Worm (Caenorhabditis elegans) whole organism, young adult: ENCODE data around the gene fbxa-35.
"Not testable (repeated sequence)": the region's sequence is repeated elsewhere in the genome, so short reads cannot be mapped to it uniquely, and the experiment has no call there.

Experiments used
- B0261.1 ChIP-seq: sonication (generic microtip); optimal IDR thresholded peaks from 2 replicates; lab custom pipeline; 2016; ENCODE audit warnings: mild to moderate bottlenecking, missing genetic modification characterization, moderate library complexity, missing compliant biosample characterization
- F10E7.11 ChIP-seq: sonication (generic microtip); optimal IDR thresholded peaks from 2 replicates; lab custom pipeline; 2017; ENCODE audit warnings: mild to moderate bottlenecking, missing genetic modification characterization, moderate library complexity, missing compliant biosample characterization
- F37B4.10 ChIP-seq: fragments of 200-800 bp; sonication (Bioruptor generic); IDR thresholded peaks from 2 replicates; pipeline ENCODE4 v1.3.6; 2022; ENCODE audit warnings: missing genetic modification characterization, missing compliant biosample characterization
- F49E8.2 ChIP-seq: sonication (generic microtip); optimal IDR thresholded peaks from 3 replicates; lab custom pipeline; 2017; ENCODE audit warnings: missing genetic modification characterization, mild to moderate bottlenecking, missing compliant biosample characterization, antibody characterized with exemption, moderate library complexity; ENCODE audit not compliant: insufficient read depth
- F57C9.4 ChIP-seq: sonication (generic microtip); optimal IDR thresholded peaks from 2 replicates; lab custom pipeline; 2017; ENCODE audit warnings: mild to moderate bottlenecking, missing genetic modification characterization, missing compliant biosample characterization
- T07F8.4 ChIP-seq: sonication (generic microtip); optimal IDR thresholded peaks from 2 replicates; lab custom pipeline; 2016; ENCODE audit warnings: mild to moderate bottlenecking, missing genetic modification characterization, moderate library complexity, missing compliant biosample characterization
- Y53F4B.3 ChIP-seq: fragments of 200-800 bp; sonication (Bioruptor generic); IDR thresholded peaks from 2 replicates; pipeline ENCODE4 v1.3.6; 2022; ENCODE audit warnings: missing genetic modification reagents, missing genetic modification characterization, missing compliant biosample characterization
- ama-1 ChIP-seq, 3 experiments: fragments of 150-350 bp in 1 of 3; sonication (generic microtip) in 2 of 3; optimal IDR thresholded peaks; 2 replicates each; lab custom pipeline; 2014 to 2018; ENCODE audit warnings: missing biosample characterization in 2 of 3, missing genetic modification characterization in 2 of 3, missing genetic modification reagents in 2 of 3
- aptf-3 ChIP-seq: fragments of 200-800 bp; sonication (Bioruptor generic); IDR thresholded peaks from 2 replicates; pipeline ENCODE4 v1.3.6; 2022; ENCODE audit warnings: missing genetic modification characterization, missing compliant biosample characterization
- attf-5 ChIP-seq: fragments of 200-800 bp; sonication (Bioruptor generic); optimal IDR thresholded peaks from 2 replicates; lab custom pipeline; 2018; ENCODE audit warnings: mild to moderate bottlenecking, missing genetic modification characterization, missing compliant biosample characterization
- ceh-91 ChIP-seq: fragments of 200-800 bp; sonication (Bioruptor generic); IDR thresholded peaks from 2 replicates; pipeline ENCODE4 v1.3.6; 2022; ENCODE audit warnings: missing genetic modification reagents, missing genetic modification characterization, missing compliant biosample characterization
- dpl-1 ChIP-seq: fragments of 150-350 bp; optimal IDR thresholded peaks from 2 replicates; lab custom pipeline; 2014; ENCODE audit warnings: missing biosample characterization, missing genetic modification reagents, missing genetic modification characterization
- egrh-3 ChIP-seq: fragments of 200-800 bp; sonication (Bioruptor generic); IDR thresholded peaks from 2 replicates; pipeline ENCODE4 v1.3.6; 2022; ENCODE audit warnings: missing genetic modification reagents, missing genetic modification characterization, missing compliant biosample characterization
- fkh-3 ChIP-seq: sonication (generic microtip); optimal IDR thresholded peaks from 2 replicates; lab custom pipeline; 2016; ENCODE audit warnings: mild to moderate bottlenecking, missing genetic modification characterization, missing compliant biosample characterization
- hlh-12 ChIP-seq: sonication (generic microtip); optimal IDR thresholded peaks from 2 replicates; lab custom pipeline; 2016; ENCODE audit warnings: missing genetic modification characterization, missing compliant biosample characterization
- hmg-1.2 ChIP-seq: fragments of 200-800 bp; sonication (Bioruptor generic); IDR thresholded peaks from 2 replicates; pipeline ENCODE4 v1.3.6; 2022; ENCODE audit warnings: missing genetic modification reagents, missing genetic modification characterization, missing compliant biosample characterization
- lag-1 ChIP-seq: fragments of 200-800 bp; sonication (Bioruptor generic); IDR thresholded peaks from 2 replicates; pipeline ENCODE4 v1.3.6; 2022; ENCODE audit warnings: missing genetic modification reagents, missing genetic modification characterization, missing compliant biosample characterization
- lsy-27 ChIP-seq: sonication (generic microtip); optimal IDR thresholded peaks from 2 replicates; lab custom pipeline; 2017; ENCODE audit warnings: missing genetic modification characterization, mild to moderate bottlenecking, missing compliant biosample characterization, antibody characterized with exemption, missing genotype, borderline replicate concordance; ENCODE audit not compliant: insufficient read depth
- madf-8 ChIP-seq: fragments of 200-800 bp; sonication (Bioruptor generic); conservative IDR thresholded peaks from 2 replicates; pipeline ENCODE4 v1.3.6; 2022; ENCODE audit warnings: missing genetic modification reagents, missing genetic modification characterization, missing compliant biosample characterization
- mel-28 ChIP-seq: sonication (generic microtip); optimal IDR thresholded peaks from 2 replicates; lab custom pipeline; 2016; ENCODE audit warnings: borderline replicate concordance, mild to moderate bottlenecking, missing genetic modification characterization, missing compliant biosample characterization
- nhr-27 ChIP-seq: fragments of 200-800 bp; sonication (Bioruptor generic); optimal IDR thresholded peaks from 2 replicates; lab custom pipeline; 2018; ENCODE audit warnings: mild to moderate bottlenecking, missing genetic modification characterization, moderate library complexity, missing compliant biosample characterization
- tbp1 ChIP-seq: fragments of 200-800 bp; sonication (Bioruptor generic); optimal IDR thresholded peaks from 2 replicates; lab custom pipeline; 2018; ENCODE audit warnings: mild to moderate bottlenecking, missing genetic modification characterization, missing compliant biosample characterization
- xnd-1 ChIP-seq: sonication (generic microtip); optimal IDR thresholded peaks from 2 replicates; lab custom pipeline; 2016; ENCODE audit warnings: missing genotype, missing genetic modification reagents, missing genetic modification characterization, missing compliant biosample characterization
- ztf-25 ChIP-seq: fragments of 200-800 bp; sonication (Bioruptor generic); IDR thresholded peaks from 2 replicates; pipeline ENCODE4 v1.3.6; 2022; ENCODE audit warnings: missing genetic modification reagents, missing genetic modification characterization, missing compliant biosample characterization
- ztf-28 ChIP-seq: fragments of 200-800 bp; sonication (Bioruptor generic); IDR thresholded peaks from 2 replicates; pipeline ENCODE4 v1.3.6; 2022; ENCODE audit warnings: missing genetic modification reagents, missing genetic modification characterization, missing compliant biosample characterization

fbxa-35 gene

ce11 chrIII:1249111-1249583 is 46.3 kb upstream of the fbxa-35 start, which contains the start of the genes fbxa-76 and fbxa-77 (continued):
- TF ChIP-seq lsy-27 (tag; lab: Kevin White, UChicago) (no peak), T07F8.4 (tag; lab: Kevin White, UChicago) (no peak), xnd-1 (tag; lab: Kevin White, UChicago) (no peak), aptf-3 (no peak), F49E8.2 (tag; lab: Kevin White, UChicago) (no peak), lag-1 (no peak), hmg-1.2 (GFP tag; lab: Robert Waterston, UW) (peak; percentile 72; the same call in 1 of the 2 replicates), nhr-27 (tag; lab: Kevin White, UChicago) (no peak), tbp1 (peak; percentile 7), attf-5 (GFP tag; lab: Kevin White, UChicago) (peak; percentile 37), ztf-28 (no peak), dpl-1 (GFP tag; lab: Kevin White, UChicago) (no peak), ztf-25 (GFP tag; lab: Robert Waterston, UW) (no peak), B0261.1 (no peak), mel-28 (tag; lab: Kevin White, UChicago) (no peak)

- TF ChIP-seq ztf-28: peak; percentile 67; the same call in 1 of the 2 replicates
- peak; percentile 81 for TF ChIP-seq ceh-91 (GFP tag; lab: Robert Waterston, UW)
- peak; percentile 3; the same call in 1 of the 2 replicates for TF ChIP-seq hmg-1.2 (GFP tag; lab: Robert Waterston, UW)
- peak; percentile 100 for TF ChIP-seq egrh-3 (GFP tag; lab: Robert Waterston, UW)
- TF ChIP-seq Y53F4B.3 (GFP tag; lab: Robert Waterston, UW): peak; percentile 99; the same call in 1 of the 2 replicates
- TF ChIP-seq, all 124 proteins: peak for 5; not testable (repeated sequence) for 119
Measured at ce11 chrIII:1252412-1253207, 42.9 kb upstream of the fbxa-35 start.

- not testable (repeated sequence) for TF ChIP-seq madf-8; lsy-27 (tag; lab: Kevin White, UChicago); hlh-12
Measured at ce11 chrIII:1256519-1256918, 38.9 kb upstream of the fbxa-35 start, which contains the start of gene fbxa-208. TSS of gene fbxa-208 (plus strand) at chrIII:1256819.

ce11 chrIII:1258358-1258757 is 37.1 kb upstream of the fbxa-35 start, which contains the start of gene fbxa-78:
TSS of gene fbxa-78 (minus strand) at chrIII:1258458.
- not testable (repeated sequence) for TF ChIP-seq F10E7.11; F57C9.4; nhr-27 (tag; lab: Kevin White, UChicago)

ce11 chrIII:1260304-1260703 is 35.2 kb upstream of the fbxa-35 start:
- TF ChIP-seq egrh-3 (GFP tag; lab: Robert Waterston, UW): peak; percentile 98

ce11 chrIII:1261198-1261597 is 34.3 kb upstream of the fbxa-35 start:
- TF ChIP-seq Y53F4B.3 (GFP tag; lab: Robert Waterston, UW) (peak; percentile 93; the same call in 1 of the 2 replicates), egrh-3 (GFP tag; lab: Robert Waterston, UW) (peak; percentile 20), ceh-91 (GFP tag; lab: Robert Waterston, UW) (peak; percentile 9; the same call in 1 of the 2 replicates)
- TF ChIP-seq, all 124 proteins: peak for 3; not testable (repeated sequence) for 121

ce11 chrIII:1263692-1264091 is 31.8 kb upstream of the fbxa-35 start, which contains the start of gene srz-9:
TSS of gene srz-9 (plus strand) at chrIII:1263992.
- not testable (repeated sequence) for TF ChIP-seq fkh-3 (tag; lab: Kevin White, UChicago); F37B4.10; ama-1 (optimal IDR thresholded peaks at IDR 0.05; lab: Kevin White, UChicago); ama-1 (GFP tag; optimal IDR thresholded peaks at IDR 0.05; lab: Kevin White, UChicago)
